Worm (Caenorhabditis elegans) whole organism, L4/young adult: ENCODE data around the gene ZK1128.7.

Experiments used
- W03F9.2 ChIP-seq: fragments of 150-350 bp; optimal IDR thresholded peaks from 2 replicates; lab custom pipeline; 2014; ENCODE audit warnings: missing biosample characterization, missing genetic modification characterization
- dao-5 ChIP-seq: sonication (generic microtip); optimal IDR thresholded peaks from 2 replicates; lab custom pipeline; 2016; ENCODE audit warnings: missing genotype, missing genetic modification characterization, moderate library complexity, missing compliant biosample characterization
- him-1 ChIP-seq: sonication (generic microtip); optimal IDR thresholded peaks from 2 replicates; lab custom pipeline; 2016; ENCODE audit warnings: missing genotype, missing genetic modification reagents, missing genetic modification characterization, missing compliant biosample characterization

ce11 chrIII:10090685-10091084 is 46.1 kb upstream of the ZK1128.7 start, which contains the start of gene gtf-2H2C:
- TF ChIP-seq dao-5 (tag; lab: Kevin White, UChicago) (no peak), him-1 (tag; lab: Kevin White, UChicago) (no peak), W03F9.2 (no peak)
